Worm (Caenorhabditis elegans) whole organism, L4 larva: Measurements from ENCODE around the gene F59B2.14.
A peak's percentile ranks its signal among the peaks of the same experiment; 100 is the strongest.
"Not testable (repeated sequence)": the region's sequence is repeated elsewhere in the genome, so short reads cannot be mapped to it uniquely, and the experiment has no call there.

Source experiments
- F10B5.3 ChIP-seq: sonication (generic microtip); optimal IDR thresholded peaks from 2 replicates; lab custom pipeline; 2016; ENCODE audit warnings: mild to moderate bottlenecking, missing genetic modification characterization, missing compliant biosample characterization
- F26F4.8 ChIP-seq: fragments of 200-800 bp; sonication (Bioruptor generic); conservative IDR thresholded peaks from 2 replicates; pipeline ENCODE4 v1.3.6; 2022; ENCODE audit warnings: missing genetic modification characterization, missing compliant biosample characterization
- F44E2.7 ChIP-seq: fragments of 200-800 bp; sonication (Bioruptor generic); IDR thresholded peaks from 2 replicates; pipeline ENCODE4 v2.1.2; 2022; ENCODE audit warnings: missing genetic modification characterization, missing compliant biosample characterization
- R02D3.7 ChIP-seq: fragments of 150-350 bp; sonication (generic microtip); optimal IDR thresholded peaks from 3 replicates; lab custom pipeline; 2014; ENCODE audit warnings: missing biosample characterization, missing genetic modification characterization
- T20F7.1 ChIP-seq: fragments of 200-800 bp; sonication (Bioruptor generic); optimal IDR thresholded peaks from 2 replicates; lab custom pipeline; 2018; ENCODE audit warnings: mild to moderate bottlenecking, missing genetic modification characterization, missing compliant biosample characterization
- Y75B8A.6 ChIP-seq: fragments of 200-800 bp; sonication (Bioruptor generic); IDR thresholded peaks from 2 replicates; pipeline ENCODE4 v1.3.6; 2022; ENCODE audit warnings: missing genetic modification reagents, missing genetic modification characterization, missing compliant biosample characterization
- aha-1 ChIP-seq: fragments of 150-350 bp; peaks from one replicate; lab custom pipeline; 2014; ENCODE audit warnings: missing biosample characterization, missing genetic modification characterization
- aly-2 ChIP-seq: sonication (generic microtip); optimal IDR thresholded peaks from 2 replicates; lab custom pipeline; 2018; ENCODE audit warnings: missing biosample characterization, missing genetic modification characterization
- arid-1 ChIP-seq: fragments of 200-800 bp; sonication (Bioruptor generic); conservative IDR thresholded peaks from 2 replicates; pipeline ENCODE4 v1.3.6; 2022; ENCODE audit warnings: missing genetic modification reagents, missing genetic modification characterization, missing compliant biosample characterization
- ceh-20 ChIP-seq: fragments of 200-800 bp; sonication (Bioruptor generic); IDR thresholded peaks from 2 replicates; pipeline ENCODE4 v1.3.6; 2022; ENCODE audit warnings: missing genetic modification reagents, missing genetic modification characterization, missing compliant biosample characterization
- ceh-82 ChIP-seq: sonication (generic microtip); optimal IDR thresholded peaks from 2 replicates; lab custom pipeline; 2017; ENCODE audit warnings: missing biosample characterization, missing genetic modification characterization
- cey-2 ChIP-seq: sonication (generic microtip); optimal IDR thresholded peaks from 3 replicates; lab custom pipeline; 2017; ENCODE audit warnings: missing genetic modification characterization, mild to moderate bottlenecking, missing compliant biosample characterization, antibody characterized with exemption, borderline replicate concordance; ENCODE audit not compliant: insufficient read depth
- ctbp-1 ChIP-seq: fragments of 200-800 bp; sonication (Bioruptor generic); IDR thresholded peaks from 2 replicates; pipeline ENCODE4 v1.3.6; 2022; ENCODE audit warnings: missing genetic modification reagents, missing genetic modification characterization, missing compliant biosample characterization
- daf-16 ChIP-seq, 3 experiments: sonication (generic microtip); optimal IDR thresholded peaks; 2 replicates each; lab custom pipeline; 2016 to 2017; ENCODE audit warnings: missing genetic modification characterization in 3 of 3, missing genetic modification reagents in 3 of 3, mild to moderate bottlenecking in 2 of 3, missing compliant biosample characterization in 2 of 3, missing biosample characterization in 1 of 3, moderate library complexity in 1 of 3
- dve-1 ChIP-seq: sonication (generic microtip); optimal IDR thresholded peaks from 2 replicates; lab custom pipeline; 2017; ENCODE audit warnings: antibody characterized with exemption, mild to moderate bottlenecking, missing genetic modification characterization, missing compliant biosample characterization; ENCODE audit not compliant: insufficient read depth
- hlh-30 ChIP-seq: sonication (generic microtip); optimal IDR thresholded peaks from 2 replicates; lab custom pipeline; 2017; ENCODE audit warnings: antibody characterized with exemption, mild to moderate bottlenecking, missing genetic modification characterization, missing compliant biosample characterization; ENCODE audit not compliant: insufficient read depth
- lin-1 ChIP-seq: fragments of 200-800 bp; sonication (Bioruptor generic); IDR thresholded peaks from 2 replicates; pipeline ENCODE4 v1.3.6; 2022; ENCODE audit warnings: missing genetic modification reagents, missing genetic modification characterization, missing compliant biosample characterization
- lin-13 ChIP-seq: fragments of 150-350 bp; optimal IDR thresholded peaks from 2 replicates; lab custom pipeline; 2014; ENCODE audit warnings: missing biosample characterization, missing genetic modification reagents, missing genetic modification characterization
- lin-29 ChIP-seq: fragments of 200-800 bp; sonication (Bioruptor generic); IDR thresholded peaks from 2 replicates; pipeline ENCODE4 v1.3.6; 2022; ENCODE audit warnings: missing genetic modification reagents, missing genetic modification characterization, missing compliant biosample characterization
- lir-3 ChIP-seq: sonication (generic microtip); optimal IDR thresholded peaks from 2 replicates; lab custom pipeline; 2016; ENCODE audit warnings: mild to moderate bottlenecking, missing genetic modification characterization, missing compliant biosample characterization
- lsy-2 ChIP-seq, 2 experiments: fragments of 150-350 bp in 1 of 2; sonication (generic microtip) in 1 of 2; optimal IDR thresholded peaks; 2 replicates each; lab custom pipeline; 2014 to 2017; ENCODE audit warnings: missing biosample characterization in 2 of 2, missing genetic modification characterization in 2 of 2
- madf-9 ChIP-seq: fragments of 200-800 bp; sonication (Bioruptor generic); conservative IDR thresholded peaks from 2 replicates; pipeline ENCODE4 v1.3.6; 2022; ENCODE audit warnings: missing genetic modification reagents, missing genetic modification characterization, missing compliant biosample characterization
- mdl-1 ChIP-seq, 2 experiments: fragments of 150-350 bp in 1 of 2; sonication (generic microtip) in 1 of 2; optimal IDR thresholded peaks; 2 replicates each; lab custom pipeline; 2014 to 2017; ENCODE audit warnings: missing biosample characterization in 2 of 2, missing genetic modification characterization in 2 of 2
- mep-1 ChIP-seq: fragments of 150-350 bp; sonication (generic microtip); optimal IDR thresholded peaks from 3 replicates; lab custom pipeline; 2014; ENCODE audit warnings: missing biosample characterization, missing genetic modification characterization
- mes-2 ChIP-seq: sonication (generic microtip); optimal IDR thresholded peaks from 2 replicates; lab custom pipeline; 2016; ENCODE audit warnings: missing genotype, mild to moderate bottlenecking, missing genetic modification characterization, missing compliant biosample characterization; ENCODE audit not compliant: poor library complexity, severe bottlenecking
- mxl-2 ChIP-seq: fragments of 200-800 bp; sonication (Bioruptor generic); conservative IDR thresholded peaks from 2 replicates; pipeline ENCODE4 v1.3.6; 2022; ENCODE audit warnings: missing genetic modification reagents, missing genetic modification characterization, missing compliant biosample characterization
- nhr-10 ChIP-seq: fragments of 150-350 bp; optimal IDR thresholded peaks from 2 replicates; lab custom pipeline; 2014; ENCODE audit warnings: missing biosample characterization, missing genetic modification characterization
- nhr-111 ChIP-seq: fragments of 200-800 bp; sonication (Bioruptor generic); optimal IDR thresholded peaks from 2 replicates; lab custom pipeline; 2018; ENCODE audit warnings: mild to moderate bottlenecking, missing genetic modification characterization, missing compliant biosample characterization
- nhr-41 ChIP-seq: fragments of 200-800 bp; sonication (Bioruptor generic); IDR thresholded peaks from 2 replicates; pipeline ENCODE4 v1.3.6; 2022; ENCODE audit warnings: missing genetic modification reagents, missing genetic modification characterization, missing compliant biosample characterization
- nhr-42 ChIP-seq: fragments of 200-800 bp; sonication (Bioruptor generic); IDR thresholded peaks from 2 replicates; pipeline ENCODE4 v1.3.6; 2022; ENCODE audit warnings: missing genetic modification characterization, missing compliant biosample characterization
- nhr-6 ChIP-seq: fragments of 150-350 bp; optimal IDR thresholded peaks from 2 replicates; lab custom pipeline; 2014; ENCODE audit warnings: missing biosample characterization, missing genetic modification characterization
- nhr-76 ChIP-seq: fragments of 150-350 bp; optimal IDR thresholded peaks from 2 replicates; lab custom pipeline; 2014; ENCODE audit warnings: missing biosample characterization, missing genetic modification characterization
- nhr-77 ChIP-seq: fragments of 150-350 bp; optimal IDR thresholded peaks from 2 replicates; lab custom pipeline; 2014; ENCODE audit warnings: missing biosample characterization, missing genetic modification characterization
- pha-4 ChIP-seq, 2 experiments: fragments of 150-350 bp in 1 of 2; fragments of 200-800 bp in 1 of 2; sonication (Bioruptor generic) in 1 of 2; IDR thresholded peaks in 1 of 2; optimal IDR thresholded peaks in 1 of 2; 2 replicates each; pipeline versions ENCODE4 v1.3.6 to Lab custom; 2014 to 2022; ENCODE audit warnings: missing genetic modification characterization in 2 of 2, missing genetic modification reagents in 2 of 2, missing biosample characterization in 1 of 2, missing compliant biosample characterization in 1 of 2
- php-3 ChIP-seq: fragments of 200-800 bp; sonication (Bioruptor generic); IDR thresholded peaks from 2 replicates; pipeline ENCODE4 v1.3.6; 2022; ENCODE audit warnings: missing genetic modification reagents, missing genetic modification characterization, missing compliant biosample characterization
- pqm-1 ChIP-seq: sonication (generic microtip); optimal IDR thresholded peaks from 2 replicates; lab custom pipeline; 2017; ENCODE audit warnings: missing biosample characterization, missing genetic modification characterization
- set-16 ChIP-seq: fragments of 200-800 bp; sonication (Bioruptor generic); IDR thresholded peaks from 2 replicates; pipeline ENCODE4 v1.3.6; 2022; ENCODE audit warnings: missing genetic modification reagents, missing genetic modification characterization, missing compliant biosample characterization
- snpc-1.2 ChIP-seq: fragments of 200-800 bp; sonication (Bioruptor generic); IDR thresholded peaks from 2 replicates; pipeline ENCODE4 v1.3.6; 2022; ENCODE audit warnings: missing genetic modification reagents, missing genetic modification characterization, missing compliant biosample characterization
- unc-39 ChIP-seq: sonication (generic microtip); optimal IDR thresholded peaks from 2 replicates; lab custom pipeline; 2017; ENCODE audit warnings: missing biosample characterization, missing genetic modification characterization
- zip-11 ChIP-seq: fragments of 200-800 bp; sonication (Bioruptor generic); IDR thresholded peaks from 2 replicates; pipeline ENCODE4 v1.3.6; 2022; ENCODE audit warnings: missing genetic modification characterization, missing compliant biosample characterization

The F59B2.14 gene

DNA sequence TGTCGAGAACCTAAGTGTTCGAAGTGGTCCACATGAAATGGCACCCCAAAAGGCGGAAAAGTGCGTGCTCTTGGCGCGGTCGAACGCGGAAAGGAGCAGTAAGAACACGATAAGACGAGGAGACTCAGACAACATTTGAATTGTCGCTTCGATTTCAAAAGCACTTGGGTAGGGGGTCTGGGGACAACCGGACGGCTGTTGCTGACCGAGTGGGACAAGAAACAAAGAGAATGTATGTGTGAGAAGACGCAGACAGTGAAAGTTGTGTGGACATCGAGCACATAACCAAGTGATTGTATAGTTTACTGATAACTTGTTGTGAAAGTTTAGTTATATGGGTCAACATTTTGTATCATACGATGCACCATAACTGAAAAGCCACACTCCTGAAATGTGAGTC, 15.3 kb downstream of the F59B2.14 start (continued):
- TF ChIP-seq hlh-30, result peak; percentile 39
- TF ChIP-seq set-16 (GFP tag; lab: Robert Waterston, UW), result no peak
- no peak for TF ChIP-seq nhr-6 (tag; lab: Kevin White, UChicago)
- no peak for TF ChIP-seq nhr-111 (GFP tag; lab: Kevin White, UChicago)
- TF ChIP-seq ceh-82 (tag; lab: Kevin White, UChicago), result no peak
- peak; percentile 20 for TF ChIP-seq mep-1 (tag; lab: Kevin White, UChicago)
- TF ChIP-seq F44E2.7, result no peak
- no peak for TF ChIP-seq arid-1 (GFP tag; lab: Robert Waterston, UW)
- no peak for TF ChIP-seq nhr-10 (tag; lab: Kevin White, UChicago)
- no peak for TF ChIP-seq mxl-2 (GFP tag; lab: Robert Waterston, UW)
- no peak for TF ChIP-seq lin-13 (GFP tag; lab: Kevin White, UChicago)
- TF ChIP-seq lsy-2 (tag; optimal IDR thresholded peaks at IDR 0.05; lab: Kevin White, UChicago), result no peak
- no peak for TF ChIP-seq F10B5.3
- no peak for TF ChIP-seq nhr-76
- no peak for TF ChIP-seq nhr-41 (GFP tag; lab: Robert Waterston, UW)
- peak in 1 of 2 experiments; percentile 12 for TF ChIP-seq mdl-1 (tag; optimal IDR thresholded peaks at IDR 0.05; lab: Kevin White, UChicago)
- peak; percentile 48 for TF ChIP-seq dve-1 (tag; lab: Kevin White, UChicago)
- no peak for TF ChIP-seq snpc-1.2 (GFP tag; lab: Robert Waterston, UW)
- TF ChIP-seq Y75B8A.6, result no peak
- TF ChIP-seq pha-4 (GFP tag; IDR thresholded peaks at IDR 0.05; lab: Robert Waterston, UW), result no peak
- peak; percentile 6 for TF ChIP-seq pha-4 (tag; optimal IDR thresholded peaks at IDR 0.05; lab: Kevin White, UChicago)
- TF ChIP-seq aha-1, result peak; percentile 71
- no peak for TF ChIP-seq aly-2 (tag; lab: Kevin White, UChicago)
- no peak for TF ChIP-seq R02D3.7 (tag; lab: Kevin White, UChicago)
- no peak for TF ChIP-seq unc-39 (tag; lab: Kevin White, UChicago)
- TF ChIP-seq pqm-1 (tag; lab: Kevin White, UChicago), result peak; percentile 17
- TF ChIP-seq cey-2 (tag; lab: Kevin White, UChicago), result no peak
- no peak for TF ChIP-seq daf-16 (GFP tag; optimal IDR thresholded peaks at IDR 0.05; lab: Kevin White, UChicago)
- peak; percentile 79 for TF ChIP-seq daf-16 (tag; optimal IDR thresholded peaks at IDR 0.05; lab: Kevin White, UChicago)
- peak; percentile 63; the same call in 1 of the 2 replicates for TF ChIP-seq madf-9
- TF ChIP-seq lin-29 (GFP tag; lab: Robert Waterston, UW), result no peak
- TF ChIP-seq nhr-77 (tag; lab: Kevin White, UChicago), result no peak
- no peak for TF ChIP-seq zip-11 (GFP tag; lab: Robert Waterston, UW)
- no peak for TF ChIP-seq F26F4.8
- TF ChIP-seq T20F7.1 (GFP tag; lab: Kevin White, UChicago), result no peak
- TF ChIP-seq php-3 (GFP tag; lab: Robert Waterston, UW), result no peak
- peak; percentile 51 for TF ChIP-seq mes-2 (tag; lab: Kevin White, UChicago)
- TF ChIP-seq nhr-42 (GFP tag; lab: Robert Waterston, UW), result no peak
- no peak for TF ChIP-seq ceh-20 (GFP tag; lab: Robert Waterston, UW)
- no peak for TF ChIP-seq ctbp-1 (GFP tag; lab: Robert Waterston, UW)

ce11 chrIII:9005905-9006372, 16.5 kb downstream of the F59B2.14 start, which contains the start of gene rab-6.1:
TSS of gene rab-6.1 (minus strand) at chrIII:9005955.
- not testable (repeated sequence) for TF ChIP-seq lir-3; nhr-42 (GFP tag; lab: Robert Waterston, UW); lin-1
